Fruit fly (Drosophila melanogaster): ENCODE measurements around the gene sba.

DNA sequence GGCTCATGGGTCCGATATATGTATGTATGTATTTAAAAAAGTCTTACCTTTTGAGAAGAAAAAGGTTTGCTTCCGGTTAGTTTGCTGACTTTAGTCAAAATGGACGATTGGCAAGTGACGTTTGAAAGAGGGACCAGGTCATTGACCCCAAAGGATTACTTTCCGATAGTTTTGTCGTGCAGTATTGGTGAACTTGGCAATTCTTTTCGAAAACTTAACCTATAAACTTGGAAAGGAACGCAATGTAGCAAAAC lies 10.6 kb upstream of the sba start, which contains the start of gene RpS19b:
- TF ChIP-seq Adf1 (GFP tag; IDR thresholded peaks at IDR 0.05), result no peak
- no peak for TF ChIP-seq eyg (GFP tag; optimal IDR thresholded peaks at IDR 0.05)
- no peak for TF ChIP-seq Six4 (GFP tag; optimal IDR thresholded peaks at IDR 0.05)
- no peak for TF ChIP-seq CG6683 (GFP tag; optimal IDR thresholded peaks at IDR 0.05)
- TF ChIP-seq CG2875 (GFP tag; optimal IDR thresholded peaks at IDR 0.05), result no peak
- no peak for TF ChIP-seq schlank (tag; optimal IDR thresholded peaks at IDR 0.05)

All from whole organism, embryonic.